Worm (Caenorhabditis elegans): ENCODE measurements around the gene srh-236.

- no peak for TF ChIP-seq mdl-1 (tag; optimal IDR thresholded peaks at IDR 0.05)
- TF ChIP-seq ZK546.5 (tag; optimal IDR thresholded peaks at IDR 0.05) = no peak
- TF ChIP-seq sma-9 (GFP tag; optimal IDR thresholded peaks at IDR 0.05) = no peak
- no peak for TF ChIP-seq sma-9 (tag; optimal IDR thresholded peaks at IDR 0.05)
- no peak for TF ChIP-seq lin-11 (tag; optimal IDR thresholded peaks at IDR 0.05)
- no peak for TF ChIP-seq ama-1 (optimal IDR thresholded peaks at IDR 0.05)
- no peak for TF ChIP-seq fos-1 (tag; optimal IDR thresholded peaks at IDR 0.05)
- no peak for TF ChIP-seq dmd-4 (tag; optimal IDR thresholded peaks at IDR 0.05)
These were observed 11.5 kb upstream of the srh-236 start, which contains the start of gene srh-252 for ce11 chrV:17223305-17223704.

Measured in whole organism, L2 larva.